Fruit fly (Drosophila melanogaster) whole organism, pupa: ENCODE results near the gene goe.
A peak's percentile ranks its signal among the peaks of the same experiment; 100 is the strongest.

Experiments used
- CG10348 ChIP-seq: fragments of 200-800 bp; sonication (Bioruptor generic); IDR thresholded peaks from 2 replicates; pipeline ENCODE4 v1.3.6; 2022; ENCODE audit warnings: missing biosample characterization, missing genetic modification characterization
- CG12605 ChIP-seq: fragments of 200-800 bp; sonication (Bioruptor generic); IDR thresholded peaks from 2 replicates; pipeline ENCODE4 v1.3.6; 2022; ENCODE audit warnings: missing biosample characterization, missing genetic modification characterization
- CG13204 ChIP-seq: fragments of 200-800 bp; sonication (Bioruptor generic); optimal IDR thresholded peaks from 2 replicates; lab custom pipeline; 2018; ENCODE audit warnings: missing biosample characterization, mild to moderate bottlenecking, missing genetic modification characterization, moderate library complexity
- CG14655 ChIP-seq: fragments of 200-800 bp; sonication (Bioruptor generic); optimal IDR thresholded peaks from 3 replicates; lab custom pipeline; 2017; ENCODE audit warnings: mild to moderate bottlenecking, missing biosample characterization, missing genetic modification reagents, missing genetic modification characterization
- CG15710 ChIP-seq: fragments of 200-800 bp; sonication (Bioruptor generic); optimal IDR thresholded peaks from 2 replicates; lab custom pipeline; 2018; ENCODE audit warnings: missing biosample characterization, mild to moderate bottlenecking, missing genetic modification characterization, moderate library complexity
- CG17806 ChIP-seq: fragments of 200-800 bp; sonication (Bioruptor generic); optimal IDR thresholded peaks from 2 replicates; lab custom pipeline; 2018; ENCODE audit warnings: missing biosample characterization, mild to moderate bottlenecking, missing genetic modification characterization, moderate library complexity
- CG32121 ChIP-seq: fragments of 200-800 bp; sonication (Bioruptor generic); IDR thresholded peaks from 2 replicates; pipeline ENCODE4 v1.3.6; 2022; ENCODE audit warnings: missing biosample characterization, missing genetic modification characterization
- CG34367 ChIP-seq: fragments of 200-800 bp; sonication (Bioruptor generic); optimal IDR thresholded peaks from 2 replicates; lab custom pipeline; 2018; ENCODE audit warnings: missing biosample characterization, mild to moderate bottlenecking, missing genetic modification characterization
- CG4496 ChIP-seq: fragments of 200-800 bp; sonication (Bioruptor generic); IDR thresholded peaks from 3 replicates; pipeline ENCODE4 v1.3.6; 2022; ENCODE audit warnings: missing biosample characterization, missing genetic modification characterization
- CG8159 ChIP-seq: fragments of 200-800 bp; sonication (Bioruptor generic); optimal IDR thresholded peaks from 3 replicates; lab custom pipeline; 2018; ENCODE audit warnings: missing biosample characterization, mild to moderate bottlenecking, missing genetic modification characterization, moderate library complexity
- CG8301 ChIP-seq: fragments of 200-800 bp; sonication (Bioruptor generic); optimal IDR thresholded peaks from 2 replicates; lab custom pipeline; 2018; ENCODE audit warnings: missing biosample characterization, mild to moderate bottlenecking, missing genetic modification characterization
- CG9948 ChIP-seq: fragments of 200-800 bp; sonication (Bioruptor generic); optimal IDR thresholded peaks from 2 replicates; lab custom pipeline; 2018; ENCODE audit warnings: missing biosample characterization, mild to moderate bottlenecking, missing genetic modification characterization, moderate library complexity
- D1 ChIP-seq: fragments of 200-800 bp; sonication (Bioruptor generic); optimal IDR thresholded peaks from 2 replicates; lab custom pipeline; 2018; ENCODE audit warnings: missing biosample characterization, mild to moderate bottlenecking, missing genetic modification characterization, moderate library complexity
- EcR ChIP-seq: fragments of 200-800 bp; sonication (Bioruptor generic); optimal IDR thresholded peaks from 3 replicates; lab custom pipeline; 2019; ENCODE audit warnings: missing biosample characterization, missing genetic modification characterization, mild to moderate bottlenecking, moderate library complexity, missing genetic modification reagents
- Ets98B ChIP-seq: fragments of 200-800 bp; sonication (Bioruptor generic); IDR thresholded peaks from 2 replicates; pipeline ENCODE4 v1.3.6; 2022; ENCODE audit warnings: missing biosample characterization, missing genetic modification characterization
- Pif1A ChIP-seq: fragments of 200-800 bp; sonication (Bioruptor generic); optimal IDR thresholded peaks from 3 replicates; lab custom pipeline; 2016; ENCODE audit warnings: missing biosample characterization, missing genetic modification characterization
- Pif1B ChIP-seq: fragments of 200-800 bp; sonication (Bioruptor generic); optimal IDR thresholded peaks from 3 replicates; lab custom pipeline; 2016; ENCODE audit warnings: missing biosample characterization, missing genetic modification characterization
- Snoo ChIP-seq: fragments of 200-800 bp; sonication (Bioruptor generic); optimal IDR thresholded peaks from 3 replicates; lab custom pipeline; 2017; ENCODE audit warnings: missing biosample characterization, mild to moderate bottlenecking, missing genetic modification characterization, inconsistent platforms
- fd96Ca ChIP-seq: fragments of 200-800 bp; sonication (Bioruptor generic); IDR thresholded peaks from 3 replicates; pipeline ENCODE4 v1.3.6; 2022; ENCODE audit warnings: missing biosample characterization, missing genetic modification characterization
- gl ChIP-seq: fragments of 200-800 bp; sonication (Bioruptor generic); optimal IDR thresholded peaks from 2 replicates; lab custom pipeline; 2018; ENCODE audit warnings: missing biosample characterization, mild to moderate bottlenecking, missing genetic modification characterization
- rn ChIP-seq: fragments of 200-800 bp; sonication (Bioruptor generic); IDR thresholded peaks from 2 replicates; pipeline ENCODE4 v1.3.6; 2022; ENCODE audit warnings: missing biosample characterization, missing genetic modification characterization

goe gene

DNA sequence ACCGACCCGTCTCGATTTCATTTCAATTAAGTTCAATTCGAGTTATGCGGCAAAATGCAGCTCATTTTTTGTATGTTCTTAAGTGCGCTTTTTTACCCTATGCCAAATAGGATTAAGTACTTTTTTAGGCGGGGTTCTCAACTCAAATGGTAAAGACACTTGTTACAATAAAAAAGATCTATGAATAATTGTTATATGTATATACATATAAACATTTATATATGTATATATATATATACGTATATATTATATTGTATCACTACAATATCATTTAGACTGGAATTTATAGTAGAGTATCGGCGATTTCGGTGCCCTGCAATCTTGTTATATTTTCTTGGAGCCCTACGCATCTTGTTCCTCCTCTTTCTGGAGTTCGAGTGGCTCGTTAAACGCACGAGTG lies 61.7 kb downstream of the goe start:
- no peak for TF ChIP-seq CG4496 (GFP tag; lab: Robert Waterston, UW)
- peak; percentile 31 for TF ChIP-seq CG17806
- peak; percentile 13 for TF ChIP-seq CG15710 (tag; lab: Kevin White, UChicago)
- peak; percentile 21 for TF ChIP-seq CG9948 (tag; lab: Kevin White, UChicago)
- no peak for TF ChIP-seq CG12605 (GFP tag; lab: Robert Waterston, UW)
- peak; percentile 20 for TF ChIP-seq CG14655 (GFP tag; lab: Kevin White, UChicago)
- peak; percentile 35 for TF ChIP-seq CG8159 (tag; lab: Kevin White, UChicago)
- no peak for TF ChIP-seq Pif1A

DNA sequence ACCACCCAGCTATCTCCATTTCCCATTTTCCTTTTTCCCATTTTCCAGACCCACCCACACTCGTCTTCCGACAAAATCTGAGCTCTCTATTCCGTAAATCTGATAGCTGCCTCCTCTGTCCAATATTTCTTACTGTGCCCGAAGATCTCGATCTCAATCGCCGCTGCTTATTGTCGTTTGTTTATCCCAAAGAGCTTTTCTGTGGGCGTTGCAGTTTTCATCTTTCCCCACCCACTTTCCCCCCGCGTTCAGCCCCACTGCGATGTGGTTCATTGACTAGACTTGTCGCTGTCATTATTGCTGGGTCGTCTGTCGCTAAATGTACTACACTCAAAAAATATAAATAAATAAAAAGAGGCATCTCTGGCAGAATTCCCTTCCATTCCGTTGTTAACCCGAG lies 62.4 kb downstream of the goe start:
- no peak for TF ChIP-seq CG14655 (GFP tag; lab: Kevin White, UChicago)
- TF ChIP-seq CG15710 (tag; lab: Kevin White, UChicago): no peak
- TF ChIP-seq CG34367 (tag; lab: Kevin White, UChicago): no peak
- TF ChIP-seq Pif1B (GFP tag; lab: Kevin White, UChicago): no peak
- TF ChIP-seq CG12605 (GFP tag; lab: Robert Waterston, UW): no peak
- TF ChIP-seq gl: no peak
- no peak for TF ChIP-seq fd96Ca
- no peak for TF ChIP-seq CG17806
- no peak for TF ChIP-seq Snoo
- TF ChIP-seq Ets98B (GFP tag; lab: Robert Waterston, UW): no peak
- TF ChIP-seq EcR (GFP tag; lab: Kevin White, UChicago): no peak

DNA sequence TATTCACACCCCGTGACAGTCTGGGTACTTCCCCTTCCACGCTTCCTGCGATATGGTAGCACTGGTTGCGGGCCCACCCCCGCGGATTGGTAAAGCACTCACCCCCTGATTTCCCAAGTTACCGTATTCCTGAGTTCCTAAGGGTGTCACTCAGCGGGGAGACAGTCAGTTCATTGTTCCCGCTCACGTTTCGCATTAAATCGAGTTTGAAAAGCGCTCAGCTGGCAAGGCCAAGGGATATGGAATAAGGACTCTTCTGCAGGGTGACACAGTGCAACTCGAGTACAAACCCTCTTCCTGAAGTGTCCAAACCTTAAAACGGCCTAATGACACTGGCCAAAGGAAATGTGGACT lies 63.6 kb downstream of the goe start:
- TF ChIP-seq CG14655 (GFP tag; lab: Kevin White, UChicago) (no peak), CG8301 (tag; lab: Kevin White, UChicago) (no peak), CG10348 (no peak)

DNA sequence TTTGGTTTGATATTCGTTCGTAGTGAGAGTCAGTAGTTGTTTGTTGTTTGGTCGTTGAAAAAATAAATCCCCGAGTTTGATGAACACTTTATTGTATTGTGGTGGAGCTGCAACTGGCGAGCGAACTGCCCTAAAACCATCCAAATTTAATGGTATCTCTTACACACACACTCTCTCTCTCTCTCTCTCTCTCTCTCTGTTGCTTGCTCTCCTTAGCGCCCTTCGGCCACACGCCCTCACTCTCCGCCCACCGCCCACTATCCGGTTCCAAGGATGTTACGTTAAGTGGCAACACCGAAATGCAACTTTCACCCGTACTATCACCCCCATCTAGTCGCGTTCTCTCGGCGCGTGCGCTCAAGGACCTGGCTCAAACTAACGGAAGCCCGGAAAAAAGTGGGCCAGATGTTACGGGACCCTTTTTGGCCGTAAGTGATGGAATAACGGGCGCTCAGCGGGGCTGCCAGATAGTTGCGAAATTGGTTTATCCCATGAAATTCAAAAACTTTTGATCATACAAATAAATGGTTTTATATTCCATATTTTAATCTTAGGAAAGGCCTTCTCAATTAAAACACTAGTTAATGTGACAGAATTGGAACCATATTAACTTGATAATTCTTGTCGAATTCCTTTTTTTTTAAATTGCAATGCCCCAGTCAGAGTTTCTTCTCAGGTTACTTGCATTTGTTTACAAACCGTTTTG lies 64.2 kb downstream of the goe start:
- TF ChIP-seq rn (GFP tag; lab: Robert Waterston, UW): no peak
- no peak for TF ChIP-seq fd96Ca
- no peak for TF ChIP-seq CG10348
- TF ChIP-seq Pif1A: no peak
- TF ChIP-seq CG12605 (GFP tag; lab: Robert Waterston, UW): no peak
- TF ChIP-seq Snoo: no peak
- TF ChIP-seq EcR (GFP tag; lab: Kevin White, UChicago): no peak
- TF ChIP-seq gl: no peak
- TF ChIP-seq CG13204 (GFP tag; lab: Kevin White, UChicago): no peak
- no peak for TF ChIP-seq Pif1B (GFP tag; lab: Kevin White, UChicago)
- no peak for TF ChIP-seq CG9948 (tag; lab: Kevin White, UChicago)

DNA sequence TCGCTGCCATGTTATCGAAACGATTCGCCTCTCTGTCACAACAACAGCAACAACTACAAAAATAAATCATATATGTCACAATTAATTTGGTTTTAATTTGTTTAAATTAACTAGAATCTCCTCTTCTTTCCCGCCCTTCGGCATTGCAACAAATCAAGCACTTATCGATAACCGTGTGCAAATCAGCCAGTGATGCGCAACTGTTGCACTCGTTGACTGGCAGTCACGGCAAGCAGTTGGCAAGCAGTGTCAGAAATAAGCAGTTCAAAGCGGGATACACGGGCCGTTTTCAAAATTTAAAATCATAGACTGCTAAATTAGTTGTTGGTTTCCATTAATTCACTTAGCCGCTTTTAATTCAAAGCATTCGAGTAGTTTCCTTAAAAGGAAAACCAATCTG lies 67.9 kb downstream of the goe start, which contains the start of gene Axs:
Gene Axs, minus strand, starts transcription at position 131 of the 400 bp plus-strand sequence.
- TF ChIP-seq CG4496 (GFP tag; lab: Robert Waterston, UW) (0 out of 3 replicates have a peak, but pooled peaks have one; percentile 13), Ets98B (GFP tag; lab: Robert Waterston, UW) (no peak), CG8159 (tag; lab: Kevin White, UChicago) (no peak), CG34367 (tag; lab: Kevin White, UChicago) (no peak), CG9948 (tag; lab: Kevin White, UChicago) (no peak), CG8301 (tag; lab: Kevin White, UChicago) (no peak), CG32121 (no peak), Pif1A (no peak), CG14655 (GFP tag; lab: Kevin White, UChicago) (no peak)
- TF ChIP-seq, all 21 proteins: peak for 1

DNA sequence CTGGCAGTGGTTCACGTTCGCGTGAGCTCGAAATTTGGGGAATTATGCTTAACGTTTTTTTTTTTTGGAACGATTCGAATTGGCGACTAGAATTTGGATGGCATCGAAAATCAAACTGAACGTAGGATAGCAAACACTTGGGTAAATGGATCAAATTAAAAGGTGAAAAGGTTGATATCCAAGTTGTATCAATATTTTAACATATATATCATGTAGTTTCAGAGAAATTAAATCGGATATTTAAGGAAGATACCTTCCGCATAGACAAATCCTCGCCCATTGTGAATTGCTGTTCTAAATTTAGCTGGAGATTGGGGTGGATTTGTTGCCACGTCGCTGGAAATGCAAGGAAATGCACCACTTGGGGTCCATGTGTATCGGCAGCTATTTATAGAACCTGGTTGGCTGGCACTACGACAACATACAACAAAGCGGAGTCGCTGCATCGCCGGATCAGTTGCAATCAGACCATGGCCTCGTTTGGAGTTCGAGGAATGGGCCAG lies 72.8 kb downstream of the goe start, which contains the start of the genes CG13010 and sing:
Gene CG13010, minus strand, starts transcription at position 101 of the 503 bp plus-strand sequence.
Gene sing, plus strand, starts transcription at position 453 of the 503 bp plus-strand sequence.
- TF ChIP-seq CG17806 (no peak), CG4496 (GFP tag; lab: Robert Waterston, UW) (no peak), CG8159 (tag; lab: Kevin White, UChicago) (no peak), CG12605 (GFP tag; lab: Robert Waterston, UW) (no peak), Ets98B (GFP tag; lab: Robert Waterston, UW) (no peak), D1 (no peak), Pif1A (no peak), CG32121 (no peak), Snoo (no peak), EcR (GFP tag; lab: Kevin White, UChicago) (no peak), CG13204 (GFP tag; lab: Kevin White, UChicago) (no peak), rn (GFP tag; lab: Robert Waterston, UW) (no peak), fd96Ca (no peak), CG8301 (tag; lab: Kevin White, UChicago) (no peak), CG14655 (GFP tag; lab: Kevin White, UChicago) (no peak), CG34367 (tag; lab: Kevin White, UChicago) (no peak), CG10348 (no peak), Pif1B (GFP tag; lab: Kevin White, UChicago) (no peak), gl (no peak), CG15710 (tag; lab: Kevin White, UChicago) (no peak)
